Worm (Caenorhabditis elegans) whole organism, young adult: ENCODE results near the gene prmt-9.

Source experiments
- B0261.1 ChIP-seq: sonication (generic microtip); optimal IDR thresholded peaks from 2 replicates; lab custom pipeline; 2016; ENCODE audit warnings: mild to moderate bottlenecking, missing genetic modification characterization, moderate library complexity, missing compliant biosample characterization
- F37B4.10 ChIP-seq: fragments of 200-800 bp; sonication (Bioruptor generic); IDR thresholded peaks from 2 replicates; pipeline ENCODE4 v1.3.6; 2022; ENCODE audit warnings: missing genetic modification characterization, missing compliant biosample characterization
- F52B5.7 ChIP-seq: sonication (generic microtip); optimal IDR thresholded peaks from 2 replicates; lab custom pipeline; 2016; ENCODE audit warnings: mild to moderate bottlenecking, missing genetic modification characterization, missing compliant biosample characterization
- F57A8.1 ChIP-seq: fragments of 200-800 bp; sonication (Bioruptor generic); optimal IDR thresholded peaks from 2 replicates; lab custom pipeline; 2018; ENCODE audit warnings: mild to moderate bottlenecking, missing genetic modification characterization, moderate library complexity, missing compliant biosample characterization
- Y53F4B.3 ChIP-seq: fragments of 200-800 bp; sonication (Bioruptor generic); IDR thresholded peaks from 2 replicates; pipeline ENCODE4 v1.3.6; 2022; ENCODE audit warnings: missing genetic modification reagents, missing genetic modification characterization, missing compliant biosample characterization
- Y53G8AR.9 ChIP-seq: fragments of 200-800 bp; sonication (Bioruptor generic); conservative IDR thresholded peaks from 2 replicates; pipeline ENCODE4 v1.3.6; 2022; ENCODE audit warnings: missing genetic modification reagents, missing genetic modification characterization, missing compliant biosample characterization
- Y95B8A.8 ChIP-seq: fragments of 200-800 bp; sonication (Bioruptor generic); IDR thresholded peaks from 2 replicates; pipeline ENCODE4 v1.3.6; 2022; ENCODE audit warnings: missing genetic modification reagents, missing genetic modification characterization, missing compliant biosample characterization
- athp-1 ChIP-seq: sonication (generic microtip); optimal IDR thresholded peaks from 2 replicates; lab custom pipeline; 2017; ENCODE audit warnings: mild to moderate bottlenecking, missing genetic modification characterization, missing compliant biosample characterization
- attf-3 ChIP-seq: fragments of 200-800 bp; sonication (Bioruptor generic); conservative IDR thresholded peaks from 2 replicates; pipeline ENCODE4 v1.3.6; 2022; ENCODE audit warnings: missing genetic modification reagents, missing genetic modification characterization, missing compliant biosample characterization
- attf-6 ChIP-seq: fragments of 200-800 bp; sonication (Bioruptor generic); IDR thresholded peaks from 2 replicates; pipeline ENCODE4 v1.3.6; 2022; ENCODE audit warnings: missing genetic modification reagents, missing genetic modification characterization, missing compliant biosample characterization
- cebp-1 ChIP-seq, 2 experiments: fragments of 200-800 bp in 1 of 2; sonication (Bioruptor generic) in 1 of 2; sonication (generic microtip) in 1 of 2; IDR thresholded peaks in 1 of 2; optimal IDR thresholded peaks in 1 of 2; 2 replicates each; pipeline versions ENCODE4 v1.3.6 to Lab custom; 2017 to 2022; ENCODE audit warnings: missing compliant biosample characterization in 2 of 2, missing genetic modification characterization in 2 of 2, mild to moderate bottlenecking in 1 of 2, missing genetic modification reagents in 1 of 2, moderate library complexity in 1 of 2
- cebp-2 ChIP-seq: fragments of 200-800 bp; sonication (Bioruptor generic); IDR thresholded peaks from 2 replicates; pipeline ENCODE4 v1.3.6; 2022; ENCODE audit warnings: missing genetic modification characterization, missing compliant biosample characterization
- ceh-79 ChIP-seq: sonication (generic microtip); optimal IDR thresholded peaks from 2 replicates; lab custom pipeline; 2017; ENCODE audit warnings: mild to moderate bottlenecking, missing genetic modification characterization, missing compliant biosample characterization
- dox-1 ChIP-seq: fragments of 200-800 bp; sonication (Bioruptor generic); IDR thresholded peaks from 2 replicates; pipeline ENCODE4 v1.3.6; 2022; ENCODE audit warnings: missing genetic modification reagents, missing genetic modification characterization, missing compliant biosample characterization
- dpl-1 ChIP-seq: fragments of 150-350 bp; optimal IDR thresholded peaks from 2 replicates; lab custom pipeline; 2014; ENCODE audit warnings: missing biosample characterization, missing genetic modification reagents, missing genetic modification characterization
- efl-1 ChIP-seq: fragments of 150-350 bp; optimal IDR thresholded peaks from 2 replicates; lab custom pipeline; 2014; ENCODE audit warnings: missing biosample characterization, missing genetic modification reagents, missing genetic modification characterization
- hsf-1 ChIP-seq: fragments of 200-800 bp; sonication (Bioruptor generic); IDR thresholded peaks from 2 replicates; pipeline ENCODE4 v1.3.6; 2022; ENCODE audit warnings: missing genetic modification reagents, missing genetic modification characterization, missing compliant biosample characterization
- lin-54 ChIP-seq: fragments of 200-800 bp; sonication (Bioruptor generic); optimal IDR thresholded peaks from 2 replicates; lab custom pipeline; 2018; ENCODE audit warnings: mild to moderate bottlenecking, missing genetic modification characterization, missing compliant biosample characterization
- madf-6 ChIP-seq: fragments of 200-800 bp; sonication (Bioruptor generic); IDR thresholded peaks from 2 replicates; pipeline ENCODE4 v1.3.6; 2022; ENCODE audit warnings: missing genetic modification reagents, missing genetic modification characterization, missing compliant biosample characterization
- mel-28 ChIP-seq: sonication (generic microtip); optimal IDR thresholded peaks from 2 replicates; lab custom pipeline; 2016; ENCODE audit warnings: borderline replicate concordance, mild to moderate bottlenecking, missing genetic modification characterization, missing compliant biosample characterization
- mxl-1 ChIP-seq: sonication (generic microtip); optimal IDR thresholded peaks from 2 replicates; lab custom pipeline; 2016; ENCODE audit warnings: missing genetic modification characterization, missing compliant biosample characterization
- nfya-2 ChIP-seq: fragments of 200-800 bp; sonication (Bioruptor generic); IDR thresholded peaks from 2 replicates; pipeline ENCODE4 v1.3.6; 2022; ENCODE audit warnings: missing genetic modification reagents, missing genetic modification characterization, missing compliant biosample characterization
- nfyb-1 ChIP-seq: fragments of 200-800 bp; sonication (Bioruptor generic); IDR thresholded peaks from 2 replicates; pipeline ENCODE4 v1.3.6; 2022; ENCODE audit warnings: missing genetic modification reagents, missing genetic modification characterization, missing compliant biosample characterization
- nhr-80 ChIP-seq: sonication (generic microtip); optimal IDR thresholded peaks from 2 replicates; lab custom pipeline; 2016; ENCODE audit warnings: missing genetic modification characterization, missing compliant biosample characterization
- rec-8 ChIP-seq, 2 experiments: sonication (generic microtip); optimal IDR thresholded peaks; 2 replicates each; lab custom pipeline; 2016; ENCODE audit warnings: mild to moderate bottlenecking in 2 of 2, missing genetic modification characterization in 2 of 2, missing genetic modification reagents in 2 of 2, missing genotype in 2 of 2, missing biosample characterization in 1 of 2, missing compliant biosample characterization in 1 of 2, moderate library complexity in 1 of 2
- sea-2 ChIP-seq: fragments of 200-800 bp; sonication (Bioruptor generic); IDR thresholded peaks from 2 replicates; pipeline ENCODE4 v1.3.6; 2022; ENCODE audit warnings: missing genetic modification characterization, missing compliant biosample characterization
- snpc-4 ChIP-seq, 5 experiments: fragments of 150-350 bp in 1 of 5; sonication (generic microtip) in 4 of 5; optimal IDR thresholded peaks; 2 replicates each; lab custom pipeline; 2014 to 2018; ENCODE audit warnings: missing genetic modification characterization in 5 of 5, missing biosample characterization in 3 of 5, antibody characterized with exemption in 2 of 5, mild to moderate bottlenecking in 2 of 5, missing compliant biosample characterization in 2 of 5, missing genotype in 2 of 5, moderate library complexity in 2 of 5, missing genetic modification reagents in 1 of 5
- tbp1 ChIP-seq: fragments of 200-800 bp; sonication (Bioruptor generic); optimal IDR thresholded peaks from 2 replicates; lab custom pipeline; 2018; ENCODE audit warnings: mild to moderate bottlenecking, missing genetic modification characterization, missing compliant biosample characterization
- zfh-2 ChIP-seq: fragments of 200-800 bp; sonication (Bioruptor generic); conservative IDR thresholded peaks from 2 replicates; pipeline ENCODE4 v1.3.6; 2022; ENCODE audit warnings: missing genetic modification reagents, missing genetic modification characterization, missing compliant biosample characterization
- ztf-25 ChIP-seq: fragments of 200-800 bp; sonication (Bioruptor generic); IDR thresholded peaks from 2 replicates; pipeline ENCODE4 v1.3.6; 2022; ENCODE audit warnings: missing genetic modification reagents, missing genetic modification characterization, missing compliant biosample characterization
- ztf-26 ChIP-seq: sonication (generic microtip); optimal IDR thresholded peaks from 2 replicates; lab custom pipeline; 2017; ENCODE audit warnings: missing genetic modification characterization, missing compliant biosample characterization
- ztf-6 ChIP-seq: fragments of 200-800 bp; sonication (Bioruptor generic); IDR thresholded peaks from 2 replicates; pipeline ENCODE4 v1.3.6; 2022; ENCODE audit warnings: missing genetic modification reagents, missing genetic modification characterization, missing compliant biosample characterization

Gene prmt-9

ce11 chrIV:12684341-12684740 lies at the start of gene prmt-9:
Gene prmt-9, minus strand, starts transcription at chrIV:12684378.
- TF ChIP-seq F52B5.7 (tag; lab: Kevin White, UChicago) (no peak), athp-1 (tag; lab: Kevin White, UChicago) (no peak), dpl-1 (GFP tag; lab: Kevin White, UChicago) (peak; percentile 38), rec-8 (tag; optimal IDR thresholded peaks at IDR 0.05; lab: Kevin White, UChicago) (no peak), mel-28 (tag; lab: Kevin White, UChicago) (no peak)

ce11 chrIV:12731503-12731902 lies 47.3 kb upstream of the prmt-9 start:
- TF ChIP-seq Y53G8AR.9 (GFP tag; lab: Robert Waterston, UW) (0 out of 2 replicates have a peak, but pooled peaks have one; percentile 36), F37B4.10 (GFP tag; lab: Robert Waterston, UW) (0 out of 2 replicates have a peak, but pooled peaks have one; percentile 63), ztf-25 (0 out of 2 replicates have a peak, but pooled peaks have one; percentile 53), nfya-2 (GFP tag; lab: Robert Waterston, UW) (peak; percentile 4; the same call in 1 of the 2 replicates), cebp-2 (GFP tag; lab: Robert Waterston, UW) (0 out of 2 replicates have a peak, but pooled peaks have one; percentile 25)

- TF ChIP-seq Y95B8A.8 (GFP tag; lab: Robert Waterston, UW) (peak; percentile 50; the same call in 1 of the 2 replicates), madf-6 (GFP tag; lab: Robert Waterston, UW) (0 out of 2 replicates have a peak, but pooled peaks have one; percentile 3), nfyb-1 (GFP tag; lab: Robert Waterston, UW) (0 out of 2 replicates have a peak, but pooled peaks have one; percentile 58), ztf-6 (peak; percentile 57; the same call in 1 of the 2 replicates)
Measured at ce11 chrIV:12730624-12731023, 46.4 kb upstream of the prmt-9 start.

- no peak for TF ChIP-seq cebp-1 (GFP tag; IDR thresholded peaks at IDR 0.05; lab: Robert Waterston, UW)
- TF ChIP-seq cebp-1 (tag; optimal IDR thresholded peaks at IDR 0.05; lab: Kevin White, UChicago): no peak
- TF ChIP-seq nhr-80 (tag; lab: Kevin White, UChicago): peak; percentile 21
- TF ChIP-seq, all 124 proteins: peak for 1
Measured at ce11 chrIV:12728162-12728561, 44.0 kb upstream of the prmt-9 start.

- TF ChIP-seq F57A8.1 (GFP tag; lab: Kevin White, UChicago) (no peak), dox-1 (no peak), efl-1 (GFP tag; lab: Kevin White, UChicago) (no peak), B0261.1 (tag; lab: Kevin White, UChicago) (no peak), zfh-2 (GFP tag; lab: Robert Waterston, UW) (no peak), mxl-1 (no peak), hsf-1 (GFP tag; lab: Robert Waterston, UW) (no peak), attf-3 (GFP tag; lab: Robert Waterston, UW) (no peak), tbp1 (no peak), Y53F4B.3 (GFP tag; lab: Robert Waterston, UW) (no peak), nfya-2 (GFP tag; lab: Robert Waterston, UW) (no peak), sea-2 (GFP tag; lab: Robert Waterston, UW) (no peak), Y95B8A.8 (GFP tag; lab: Robert Waterston, UW) (no peak), attf-6 (GFP tag; lab: Robert Waterston, UW) (no peak), snpc-4 (GFP tag; optimal IDR thresholded peaks at IDR 0.05; lab: Kevin White, UChicago) (no peak), snpc-4 (tag; optimal IDR thresholded peaks at IDR 0.05; lab: Kevin White, UChicago) (no peak), ceh-79 (tag; lab: Kevin White, UChicago) (no peak), ztf-26 (tag; lab: Kevin White, UChicago) (no peak), nfyb-1 (GFP tag; lab: Robert Waterston, UW) (no peak), lin-54 (GFP tag; lab: Kevin White, UChicago) (no peak)
- TF ChIP-seq, all 124 proteins: peak for 0
Measured at ce11 chrIV:12725925-12726324, 41.7 kb upstream of the prmt-9 start.
